Fruit fly (Drosophila melanogaster) whole organism, prepupa: ENCODE data around the gene sordd2.

ENCODE experiments used
- CG4318 ChIP-seq: fragments of 200-800 bp; sonication (Bioruptor generic); optimal IDR thresholded peaks from 3 replicates; lab custom pipeline; 2017; ENCODE audit warnings: missing biosample characterization, mild to moderate bottlenecking, missing genetic modification characterization
- CG6276 ChIP-seq: fragments of 200-800 bp; sonication (Bioruptor generic); optimal IDR thresholded peaks from 2 replicates; lab custom pipeline; 2017; ENCODE audit warnings: missing biosample characterization, mild to moderate bottlenecking, missing genetic modification characterization
- Gug ChIP-seq: fragments of 200-800 bp; sonication (Bioruptor generic); IDR thresholded peaks from 2 replicates; pipeline ENCODE4 v1.3.6; 2022; ENCODE audit warnings: missing biosample characterization, missing genetic modification characterization
- Sox102F ChIP-seq: fragments of 200-800 bp; sonication (Bioruptor generic); optimal IDR thresholded peaks from 2 replicates; lab custom pipeline; 2016; ENCODE audit warnings: missing biosample characterization, mild to moderate bottlenecking, missing genetic modification characterization
- eg ChIP-seq: fragments of 200-800 bp; sonication (Bioruptor generic); IDR thresholded peaks from 3 replicates; pipeline ENCODE4 v1.3.6; 2022; ENCODE audit warnings: missing biosample characterization, missing genetic modification characterization
- lz ChIP-seq: fragments of 200-800 bp; sonication (Bioruptor generic); optimal IDR thresholded peaks from 3 replicates; lab custom pipeline; 2016; ENCODE audit warnings: missing biosample characterization, missing genetic modification characterization
- net ChIP-seq: fragments of 200-800 bp; sonication (Bioruptor generic); optimal IDR thresholded peaks from 3 replicates; lab custom pipeline; 2016; ENCODE audit warnings: missing biosample characterization, missing genetic modification characterization
- topi ChIP-seq: fragments of 200-800 bp; sonication (Bioruptor generic); optimal IDR thresholded peaks from 3 replicates; lab custom pipeline; 2016; ENCODE audit warnings: missing biosample characterization, missing genetic modification characterization

- TF ChIP-seq eg (peak; percentile 21; the same call in 1 of the 3 replicates), Gug (GFP tag; lab: Robert Waterston, UW) (no peak), Sox102F (GFP tag; lab: Kevin White, UChicago) (no peak), CG4318 (GFP tag; lab: Kevin White, UChicago) (no peak), CG6276 (GFP tag; lab: Kevin White, UChicago) (peak; percentile 26), lz (peak; percentile 9), net (no peak), topi (GFP tag; lab: Kevin White, UChicago) (no peak)
Observed at dm6 chrX:15802880-15803650, 4.1 kb upstream of the sordd2 start.
